Fruit fly (Drosophila melanogaster) whole organism, embryonic: ENCODE data around the gene Mdh2.

Experiments used
- Adf1 ChIP-seq: fragments of 200-800 bp; sonication (Bioruptor generic); IDR thresholded peaks from 2 replicates; pipeline ENCODE4 v1.3.6; 2022; ENCODE audit warnings: missing biosample characterization, missing genetic modification characterization
- CG10209 ChIP-seq: fragments of 200-800 bp; sonication (Bioruptor generic); optimal IDR thresholded peaks from 3 replicates; lab custom pipeline; 2017; ENCODE audit warnings: missing biosample characterization, mild to moderate bottlenecking, missing genetic modification characterization, missing genetic modification reagents
- CG10543 ChIP-seq: fragments of 200-800 bp; sonication (Bioruptor generic); optimal IDR thresholded peaks from 3 replicates; lab custom pipeline; 2017; ENCODE audit warnings: missing biosample characterization, mild to moderate bottlenecking, missing genetic modification characterization, moderate library complexity
- CG13287 ChIP-seq: fragments of 200-800 bp; sonication (Bioruptor generic); IDR thresholded peaks from 2 replicates; pipeline ENCODE4 v1.3.6; 2022; ENCODE audit warnings: missing biosample characterization, missing genetic modification characterization; ENCODE audit not compliant: partially characterized antibody
- CG1603 ChIP-seq: fragments of 200-800 bp; sonication (Bioruptor generic); optimal IDR thresholded peaks from 2 replicates; lab custom pipeline; 2019; ENCODE audit warnings: missing biosample characterization, mild to moderate bottlenecking, missing genetic modification characterization, moderate library complexity
- CG17361 ChIP-seq: fragments of 200-800 bp; sonication (Bioruptor generic); IDR thresholded peaks from 3 replicates; pipeline ENCODE4 v1.3.6; 2022; ENCODE audit warnings: missing biosample characterization, missing genetic modification characterization
- CG18011 ChIP-seq: fragments of 200-800 bp; sonication (Bioruptor generic); optimal IDR thresholded peaks from 2 replicates; lab custom pipeline; 2017; ENCODE audit warnings: missing biosample characterization, missing genetic modification characterization, mild to moderate bottlenecking, moderate library complexity, missing genotype
- CG18599 ChIP-seq: fragments of 200-800 bp; sonication (Bioruptor generic); optimal IDR thresholded peaks from 3 replicates; lab custom pipeline; 2017; ENCODE audit warnings: missing biosample characterization, missing genetic modification characterization, mild to moderate bottlenecking, moderate library complexity, missing genetic modification reagents
- CG2116 ChIP-seq: fragments of 200-800 bp; sonication (Bioruptor generic); optimal IDR thresholded peaks from 3 replicates; lab custom pipeline; 2018; ENCODE audit warnings: missing biosample characterization, mild to moderate bottlenecking, missing genetic modification characterization
- CG2678 ChIP-seq: fragments of 200-800 bp; sonication (Bioruptor generic); optimal IDR thresholded peaks from 3 replicates; lab custom pipeline; 2019; ENCODE audit warnings: missing biosample characterization, mild to moderate bottlenecking, missing genetic modification characterization, moderate library complexity
- CG2712 ChIP-seq: fragments of 200-800 bp; optimal IDR thresholded peaks from 3 replicates; lab custom pipeline; 2019; ENCODE audit warnings: missing biosample characterization, mild to moderate bottlenecking, missing genetic modification characterization, moderate library complexity
- CG31224 ChIP-seq: fragments of 200-800 bp; sonication (Bioruptor generic); IDR thresholded peaks from 2 replicates; pipeline ENCODE4 v1.3.6; 2022; ENCODE audit warnings: missing biosample characterization, missing genetic modification characterization
- CG3163 ChIP-seq: fragments of 200-800 bp; sonication (Bioruptor generic); optimal IDR thresholded peaks from 3 replicates; lab custom pipeline; 2016; ENCODE audit warnings: missing biosample characterization, missing genetic modification characterization
- CG3726 ChIP-seq: fragments of 200-800 bp; sonication (Bioruptor generic); IDR thresholded peaks from 3 replicates; pipeline ENCODE4, ENCODE4 v1.3.6; 2022; ENCODE audit warnings: missing biosample characterization, missing genetic modification characterization
- CG7839 ChIP-seq: fragments of 200-800 bp; sonication (Bioruptor generic); optimal IDR thresholded peaks from 3 replicates; lab custom pipeline; 2018; ENCODE audit warnings: missing biosample characterization, mild to moderate bottlenecking, missing genetic modification characterization, moderate library complexity
- CG8388 ChIP-seq: fragments of 200-800 bp; sonication (Bioruptor generic); optimal IDR thresholded peaks from 2 replicates; lab custom pipeline; 2019; ENCODE audit warnings: missing biosample characterization, mild to moderate bottlenecking, missing genetic modification characterization, moderate library complexity
- CG8765 ChIP-seq: fragments of 200-800 bp; sonication (Bioruptor generic); IDR thresholded peaks from 2 replicates; pipeline ENCODE4 v1.3.6; 2022; ENCODE audit warnings: missing biosample characterization, missing genetic modification characterization
- CHES-1-like ChIP-seq: fragments of 200-800 bp; sonication (Bioruptor generic); optimal IDR thresholded peaks from 2 replicates; lab custom pipeline; 2016; ENCODE audit warnings: missing biosample characterization, missing genetic modification characterization
- Dll ChIP-seq: fragments of 200-800 bp; sonication (Bioruptor generic); IDR thresholded peaks from 4 replicates; pipeline ENCODE4 v1.3.6; 2022; ENCODE audit warnings: missing biosample characterization, missing genetic modification characterization; ENCODE audit not compliant: partially characterized antibody
- Doc3 ChIP-seq: fragments of 200-800 bp; sonication (Bioruptor generic); IDR thresholded peaks from 3 replicates; pipeline ENCODE4 v1.3.6; 2022; ENCODE audit warnings: missing biosample characterization, missing genetic modification characterization; ENCODE audit not compliant: partially characterized antibody
- Dp ChIP-seq: fragments of 200-800 bp; sonication (Bioruptor generic); optimal IDR thresholded peaks from 2 replicates; lab custom pipeline; 2018; ENCODE audit warnings: missing biosample characterization, mild to moderate bottlenecking, missing genetic modification characterization, moderate library complexity
- Dref ChIP-seq: fragments of 200-800 bp; sonication (Bioruptor generic); IDR thresholded peaks from 2 replicates; pipeline ENCODE4 v1.3.6; 2022; ENCODE audit warnings: missing biosample characterization, missing genetic modification characterization
- Ets65A ChIP-seq: fragments of 200-800 bp; sonication (Bioruptor generic); peaks from one replicate; lab custom pipeline; 2016; ENCODE audit warnings: missing biosample characterization, missing genetic modification characterization
- HmgD ChIP-seq: fragments of 200-800 bp; sonication (Bioruptor generic); optimal IDR thresholded peaks from 3 replicates; lab custom pipeline; 2016; ENCODE audit warnings: missing biosample characterization, missing genetic modification characterization
- Hmr ChIP-seq: fragments of 200-800 bp; sonication (Bioruptor generic); optimal IDR thresholded peaks from 3 replicates; lab custom pipeline; 2017; ENCODE audit warnings: mild to moderate bottlenecking, missing biosample characterization, missing genetic modification reagents, missing genetic modification characterization
- Hsf ChIP-seq: fragments of 200-800 bp; sonication (Bioruptor generic); optimal IDR thresholded peaks from 3 replicates; lab custom pipeline; 2016; ENCODE audit warnings: missing biosample characterization, missing genetic modification characterization
- Med ChIP-seq: fragments of 200-800 bp; sonication (Bioruptor generic); peaks from one replicate; lab custom pipeline; 2016; ENCODE audit warnings: missing biosample characterization, missing genetic modification characterization, mild to moderate bottlenecking, inconsistent platforms, moderate library complexity
- Trl ChIP-seq, 3 experiments: fragments of >200 bp in 2 of 3; fragments of 200-800 bp in 1 of 3; sonication (Bioruptor generic) in 1 of 3; optimal IDR thresholded peaks; 2 replicates in 1 of 3; 3 replicates in 2 of 3; lab custom pipeline; 2016 to 2017; ENCODE audit warnings: missing biosample characterization in 1 of 3, missing genetic modification characterization in 1 of 3
- Xrp1 ChIP-seq: fragments of 200-800 bp; sonication (Bioruptor generic); IDR thresholded peaks from 2 replicates; pipeline ENCODE4 v1.3.6; 2022; ENCODE audit warnings: missing biosample characterization, missing genetic modification characterization
- abd-A ChIP-seq: fragments of 200-800 bp; sonication (Bioruptor generic); optimal IDR thresholded peaks from 3 replicates; lab custom pipeline; 2019; ENCODE audit warnings: missing biosample characterization, mild to moderate bottlenecking, missing genetic modification characterization, moderate library complexity
- cg ChIP-seq: fragments of 200-800 bp; sonication (Bioruptor generic); optimal IDR thresholded peaks from 3 replicates; lab custom pipeline; 2019; ENCODE audit warnings: missing biosample characterization, mild to moderate bottlenecking, missing genetic modification characterization, moderate library complexity
- exex ChIP-seq: fragments of 200-800 bp; sonication (Bioruptor generic); optimal IDR thresholded peaks from 4 replicates; lab custom pipeline; 2018; ENCODE audit warnings: missing biosample characterization, mild to moderate bottlenecking, missing genetic modification characterization, moderate library complexity
- grau ChIP-seq: fragments of 200-800 bp; optimal IDR thresholded peaks from 3 replicates; lab custom pipeline; 2019; ENCODE audit warnings: missing biosample characterization, mild to moderate bottlenecking, missing genetic modification characterization, moderate library complexity
- her ChIP-seq: fragments of 200-800 bp; sonication (Bioruptor generic); optimal IDR thresholded peaks from 2 replicates; lab custom pipeline; 2016; ENCODE audit warnings: missing biosample characterization, missing genetic modification characterization
- lbe ChIP-seq: fragments of 200-800 bp; sonication (Bioruptor generic); optimal IDR thresholded peaks from 2 replicates; lab custom pipeline; 2016; ENCODE audit warnings: missing biosample characterization, mild to moderate bottlenecking, missing genetic modification characterization
- nerfin-1 ChIP-seq: fragments of 200-800 bp; sonication (Bioruptor generic); optimal IDR thresholded peaks from 3 replicates; lab custom pipeline; 2019; ENCODE audit warnings: missing biosample characterization, mild to moderate bottlenecking, missing genetic modification characterization, moderate library complexity
- pnt ChIP-seq: fragments of 200-800 bp; sonication (Bioruptor generic); optimal IDR thresholded peaks from 3 replicates; lab custom pipeline; 2016; ENCODE audit warnings: missing biosample characterization, missing genetic modification characterization
- pzg ChIP-seq: fragments of 200-800 bp; sonication (Bioruptor generic); optimal IDR thresholded peaks from 3 replicates; lab custom pipeline; 2018; ENCODE audit warnings: missing biosample characterization, mild to moderate bottlenecking, missing genetic modification characterization, moderate library complexity
- rib ChIP-seq: fragments of 200-800 bp; sonication (Bioruptor generic); IDR thresholded peaks from 2 replicates; pipeline ENCODE4 v1.3.6; 2022; ENCODE audit warnings: missing biosample characterization, missing genetic modification characterization
- row ChIP-seq: fragments of 200-800 bp; sonication (Bioruptor generic); IDR thresholded peaks from 3 replicates; pipeline ENCODE4 v1.3.6; 2022; ENCODE audit warnings: missing biosample characterization, missing genetic modification characterization
- sens-2 ChIP-seq: fragments of 200-800 bp; sonication (Bioruptor generic); IDR thresholded peaks from 2 replicates; pipeline ENCODE4 v1.3.6; 2022; ENCODE audit warnings: missing biosample characterization, missing genetic modification characterization
- so ChIP-seq: fragments of 200-800 bp; sonication (Bioruptor generic); IDR thresholded peaks from 3 replicates; pipeline ENCODE4 v1.3.6; 2022; ENCODE audit warnings: missing biosample characterization, missing genetic modification characterization
- sqz ChIP-seq: fragments of 200-800 bp; sonication (Bioruptor generic); optimal IDR thresholded peaks from 3 replicates; lab custom pipeline; 2018; ENCODE audit warnings: missing biosample characterization, mild to moderate bottlenecking, missing genetic modification characterization
- sug ChIP-seq: fragments of 200-800 bp; optimal IDR thresholded peaks from 2 replicates; lab custom pipeline; 2019; ENCODE audit warnings: missing biosample characterization, mild to moderate bottlenecking, missing genetic modification characterization, moderate library complexity
- tup ChIP-seq: fragments of 200-800 bp; sonication (Bioruptor generic); optimal IDR thresholded peaks from 2 replicates; lab custom pipeline; 2016; ENCODE audit warnings: missing biosample characterization, mild to moderate bottlenecking, missing genetic modification characterization, moderate library complexity
- tx ChIP-seq: fragments of 200-800 bp; sonication (Bioruptor generic); optimal IDR thresholded peaks from 2 replicates; lab custom pipeline; 2016; ENCODE audit warnings: missing biosample characterization, missing genetic modification characterization
- zfh1 ChIP-seq: fragments of 200-800 bp; sonication (Bioruptor generic); IDR thresholded peaks from 3 replicates; pipeline ENCODE4 v1.3.6; 2022; ENCODE audit warnings: missing biosample characterization, missing genetic modification characterization

Gene Mdh2

DNA sequence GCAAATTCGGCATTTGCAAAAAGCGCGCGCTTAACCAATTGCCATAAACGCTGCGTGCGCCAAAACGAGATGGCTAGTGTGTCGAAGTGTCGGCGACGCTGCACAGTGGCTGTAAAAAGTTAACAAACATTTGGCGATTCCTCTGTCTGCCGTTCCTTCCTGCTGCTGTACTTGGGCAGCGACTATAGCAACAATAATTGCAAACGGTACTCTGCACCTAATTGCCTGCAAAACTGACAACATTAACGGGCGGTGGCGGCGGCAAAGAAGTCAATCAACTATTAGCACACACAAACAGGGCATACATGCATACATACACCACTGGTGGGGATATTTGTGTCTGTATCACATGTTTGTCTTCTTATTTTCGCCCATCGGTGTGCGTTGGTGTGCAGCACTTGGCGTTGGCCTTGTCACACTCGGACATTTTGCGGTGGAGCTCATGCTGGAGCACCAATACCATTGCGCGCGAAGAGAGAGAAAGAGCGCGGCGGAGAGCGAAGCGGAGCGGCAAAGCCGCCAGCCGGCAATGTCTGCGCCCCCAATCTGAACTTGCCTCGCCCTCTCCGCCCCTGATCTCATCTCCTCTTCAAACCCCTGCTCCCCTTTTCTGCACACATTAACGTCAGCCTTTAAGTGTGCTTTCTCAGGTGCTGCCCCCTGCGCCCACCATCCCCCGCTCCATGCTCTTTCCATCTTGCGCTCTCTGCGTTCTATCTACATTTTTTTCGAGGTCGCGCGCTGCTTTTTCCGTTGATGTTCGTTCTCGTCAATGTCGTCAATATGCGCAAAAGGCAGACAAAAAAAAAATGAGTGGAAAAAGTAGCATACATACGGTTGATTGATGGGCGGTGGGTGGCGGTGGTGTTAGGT lies 18.2 kb downstream of the Mdh2 start (continued):
- TF ChIP-seq CG3163 (GFP tag; lab: Kevin White, UChicago) (peak; percentile 40), grau (tag; lab: Kevin White, UChicago) (peak; percentile 16), CG10543 (GFP tag; lab: Kevin White, UChicago) (peak; percentile 88), Adf1 (GFP tag; lab: Robert Waterston, UW) (peak; percentile 71), row (peak; percentile 63), CG17361 (GFP tag; lab: Robert Waterston, UW) (0 out of 3 replicates have a peak, but pooled peaks have one; percentile 31), her (GFP tag; lab: Kevin White, UChicago) (peak; percentile 11), CG18011 (GFP tag; lab: Kevin White, UChicago) (no peak), CHES-1-like (peak; percentile 12), rib (GFP tag; lab: Robert Waterston, UW) (peak; percentile 89; the same call in 1 of the 2 replicates), HmgD (peak; percentile 26), exex (tag; lab: Kevin White, UChicago) (peak; percentile 28), Ets65A (GFP tag; lab: Kevin White, UChicago) (peak; percentile 74), CG13287 (0 out of 2 replicates have a peak, but pooled peaks have one; percentile 29), sens-2 (GFP tag; lab: Robert Waterston, UW) (no peak), CG8765 (GFP tag; lab: Robert Waterston, UW) (0 out of 2 replicates have a peak, but pooled peaks have one; percentile 38), so (GFP tag; lab: Robert Waterston, UW) (0 out of 3 replicates have a peak, but pooled peaks have one; percentile 21), CG18599 (GFP tag; lab: Kevin White, UChicago) (peak; percentile 17), sug (tag; lab: Kevin White, UChicago) (peak; percentile 78), pnt (GFP tag; lab: Kevin White, UChicago) (no peak), CG2678 (tag; lab: Kevin White, UChicago) (peak; percentile 16), zfh1 (GFP tag; lab: Robert Waterston, UW) (0 out of 3 replicates have a peak, but pooled peaks have one; percentile 41), CG3726 (GFP tag; lab: Robert Waterston, UW) (0 out of 3 replicates have a peak, but pooled peaks have one; percentile 19), cg (GFP tag; lab: Kevin White, UChicago) (peak; percentile 92), CG7839 (no peak), abd-A (tag; lab: Kevin White, UChicago) (peak; percentile 91), Xrp1 (GFP tag; lab: Robert Waterston, UW) (peak; percentile 5; the same call in 1 of the 2 replicates), tx (no peak), CG8388 (GFP tag; lab: Kevin White, UChicago) (peak; percentile 99), Dp (GFP tag; lab: Kevin White, UChicago) (peak; percentile 28), CG1603 (tag; lab: Kevin White, UChicago) (peak; percentile 15), Dref (GFP tag; lab: Robert Waterston, UW) (0 out of 2 replicates have a peak, but pooled peaks have one; percentile 13), sqz (GFP tag; lab: Kevin White, UChicago) (peak; percentile 48), Med (GFP tag; lab: Kevin White, UChicago) (peak; percentile 74), CG10209 (GFP tag; lab: Kevin White, UChicago) (peak; percentile 25), Doc3 (0 out of 3 replicates have a peak, but pooled peaks have one; percentile 29), nerfin-1 (tag; lab: Kevin White, UChicago) (no peak), Dll (GFP tag; lab: Robert Waterston, UW) (peak; percentile 41; the same call in 1 of the 4 replicates), Trl (optimal IDR thresholded peaks at IDR 0.05; lab: Kevin White, UChicago) (peak; percentile 91 to 94), Trl (GFP tag; optimal IDR thresholded peaks at IDR 0.05; lab: Kevin White, UChicago) (peak; percentile 43), CG2712 (peak; percentile 32), tup (no peak), pzg (GFP tag; lab: Kevin White, UChicago) (peak; percentile 8), Hmr (GFP tag; lab: Kevin White, UChicago) (peak; percentile 42), CG2116 (no peak), CG31224 (peak; percentile 91), lbe (GFP tag; lab: Kevin White, UChicago) (peak; percentile 16), Hsf (peak; percentile 7)
